Worm (Caenorhabditis elegans) whole organism, L3 larva: ENCODE measurements around the gene F45E10.2.

Source experiments
- R02D3.7 ChIP-seq: fragments of 150-350 bp; optimal IDR thresholded peaks from 2 replicates; lab custom pipeline; 2014; ENCODE audit warnings: missing biosample characterization, missing genetic modification characterization
- ZK546.5 ChIP-seq: sonication (generic microtip); optimal IDR thresholded peaks from 2 replicates; lab custom pipeline; 2017; ENCODE audit warnings: missing biosample characterization, missing genetic modification characterization
- aly-2 ChIP-seq: fragments of 150-350 bp; optimal IDR thresholded peaks from 2 replicates; lab custom pipeline; 2014; ENCODE audit warnings: missing biosample characterization, missing genetic modification characterization
- ama-1 ChIP-seq: fragments of 150-350 bp; optimal IDR thresholded peaks from 2 replicates; lab custom pipeline; 2018
- ceh-16 ChIP-seq: sonication (generic microtip); optimal IDR thresholded peaks from 2 replicates; lab custom pipeline; 2017; ENCODE audit warnings: missing biosample characterization, missing genetic modification characterization
- ceh-28 ChIP-seq: fragments of 150-350 bp; optimal IDR thresholded peaks from 2 replicates; lab custom pipeline; 2014; ENCODE audit warnings: missing biosample characterization, missing genetic modification reagents, missing genetic modification characterization
- ceh-82 ChIP-seq: fragments of 150-350 bp; optimal IDR thresholded peaks from 2 replicates; lab custom pipeline; 2014; ENCODE audit warnings: missing biosample characterization, missing genetic modification characterization
- ceh-9 ChIP-seq: sonication (generic microtip); optimal IDR thresholded peaks from 2 replicates; lab custom pipeline; 2018; ENCODE audit warnings: missing biosample characterization, missing genetic modification characterization
- daf-12 ChIP-seq: fragments of 150-350 bp; optimal IDR thresholded peaks from 2 replicates; lab custom pipeline; 2014; ENCODE audit warnings: missing biosample characterization, missing genetic modification reagents, missing genetic modification characterization
- egl-27 ChIP-seq: sonication (generic microtip); optimal IDR thresholded peaks from 4 replicates; lab custom pipeline; 2017; ENCODE audit warnings: missing biosample characterization, missing genetic modification reagents, missing genetic modification characterization
- egl-5 ChIP-seq: fragments of 150-350 bp; optimal IDR thresholded peaks from 2 replicates; lab custom pipeline; 2017; ENCODE audit warnings: missing biosample characterization, missing genetic modification reagents, missing genetic modification characterization, inconsistent platforms
- elt-1 ChIP-seq: fragments of 150-350 bp; optimal IDR thresholded peaks from 2 replicates; lab custom pipeline; 2014; ENCODE audit warnings: missing biosample characterization, missing genetic modification characterization
- elt-2 ChIP-seq: sonication (generic microtip); optimal IDR thresholded peaks from 2 replicates; lab custom pipeline; 2016; ENCODE audit warnings: missing genetic modification reagents, mild to moderate bottlenecking, missing genetic modification characterization, missing compliant biosample characterization
- elt-3 ChIP-seq, 3 experiments: fragments of 150-350 bp in 1 of 3; sonication (generic microtip) in 2 of 3; optimal IDR thresholded peaks; 2 replicates in 2 of 3; 4 replicates in 1 of 3; lab custom pipeline; 2014 to 2017; ENCODE audit warnings: missing biosample characterization in 3 of 3, missing genetic modification characterization in 3 of 3
- eor-1 ChIP-seq, 2 experiments: fragments of 150-350 bp; optimal IDR thresholded peaks; 2 replicates each; lab custom pipeline; 2014 to 2018; ENCODE audit warnings: missing biosample characterization in 2 of 2, missing genetic modification characterization in 2 of 2
- fkh-10 ChIP-seq: sonication (generic microtip); optimal IDR thresholded peaks from 2 replicates; lab custom pipeline; 2017; ENCODE audit warnings: missing biosample characterization, missing genetic modification reagents, missing genetic modification characterization
- fkh-2 ChIP-seq: fragments of 150-350 bp; optimal IDR thresholded peaks from 2 replicates; lab custom pipeline; 2014; ENCODE audit warnings: missing biosample characterization, missing genetic modification reagents, missing genetic modification characterization
- fos-1 ChIP-seq: fragments of 150-350 bp; optimal IDR thresholded peaks from 2 replicates; lab custom pipeline; 2014; ENCODE audit warnings: missing biosample characterization, missing genetic modification characterization
- hmg-11 ChIP-seq: sonication (generic microtip); optimal IDR thresholded peaks from 2 replicates; lab custom pipeline; 2016; ENCODE audit warnings: missing genetic modification characterization, missing compliant biosample characterization
- jun-1 ChIP-seq: fragments of 150-350 bp; optimal IDR thresholded peaks from 2 replicates; lab custom pipeline; 2014; ENCODE audit warnings: missing biosample characterization, missing genetic modification reagents, missing genetic modification characterization
- lin-15B ChIP-seq: fragments of 150-350 bp; optimal IDR thresholded peaks from 2 replicates; lab custom pipeline; 2014; ENCODE audit warnings: missing biosample characterization, missing genetic modification characterization
- lin-39 ChIP-seq: fragments of 150-350 bp; optimal IDR thresholded peaks from 2 replicates; lab custom pipeline; 2018; ENCODE audit warnings: missing biosample characterization, missing genetic modification reagents, missing genetic modification characterization
- lsy-12 ChIP-seq: sonication (generic microtip); optimal IDR thresholded peaks from 2 replicates; lab custom pipeline; 2016; ENCODE audit warnings: mild to moderate bottlenecking, missing genetic modification characterization, missing compliant biosample characterization
- mdl-1 ChIP-seq: fragments of 150-350 bp; optimal IDR thresholded peaks from 2 replicates; lab custom pipeline; 2014; ENCODE audit warnings: missing biosample characterization, missing genetic modification characterization
- mml-1 ChIP-seq: fragments of 150-350 bp; sonication (generic microtip); optimal IDR thresholded peaks from 3 replicates; lab custom pipeline; 2014; ENCODE audit warnings: missing biosample characterization, missing genetic modification characterization
- nfya-1 ChIP-seq: sonication (generic microtip); optimal IDR thresholded peaks from 2 replicates; lab custom pipeline; 2017; ENCODE audit warnings: missing genetic modification characterization, mild to moderate bottlenecking, missing compliant biosample characterization, antibody characterized with exemption, moderate library complexity; ENCODE audit not compliant: insufficient read depth
- nhr-11 ChIP-seq: fragments of 150-350 bp; optimal IDR thresholded peaks from 2 replicates; lab custom pipeline; 2014; ENCODE audit warnings: missing biosample characterization, missing genetic modification characterization
- nhr-12 ChIP-seq: fragments of 150-350 bp; optimal IDR thresholded peaks from 2 replicates; lab custom pipeline; 2014; ENCODE audit warnings: missing biosample characterization, missing genetic modification characterization
- nhr-23 ChIP-seq: fragments of 150-350 bp; optimal IDR thresholded peaks from 2 replicates; lab custom pipeline; 2014; ENCODE audit warnings: missing biosample characterization, missing genetic modification reagents, missing genetic modification characterization
- nhr-237 ChIP-seq: fragments of 150-350 bp; optimal IDR thresholded peaks from 2 replicates; lab custom pipeline; 2014; ENCODE audit warnings: missing biosample characterization, missing genetic modification characterization
- nhr-25 ChIP-seq: sonication (generic microtip); optimal IDR thresholded peaks from 2 replicates; lab custom pipeline; 2017; ENCODE audit warnings: missing biosample characterization, missing genetic modification characterization
- nhr-28 ChIP-seq: fragments of 150-350 bp; optimal IDR thresholded peaks from 2 replicates; lab custom pipeline; 2014; ENCODE audit warnings: missing biosample characterization, missing genetic modification characterization
- nhr-43 ChIP-seq: sonication (generic microtip); optimal IDR thresholded peaks from 2 replicates; lab custom pipeline; 2016; ENCODE audit warnings: mild to moderate bottlenecking, missing genetic modification characterization, missing compliant biosample characterization; ENCODE audit not compliant: poor library complexity, severe bottlenecking
- nhr-67 ChIP-seq: fragments of 150-350 bp; optimal IDR thresholded peaks from 2 replicates; lab custom pipeline; 2014; ENCODE audit warnings: missing biosample characterization, missing genetic modification characterization
- nhr-76 ChIP-seq: fragments of 150-350 bp; sonication (generic microtip); optimal IDR thresholded peaks from 5 replicates; lab custom pipeline; 2014; ENCODE audit warnings: missing biosample characterization, missing genetic modification characterization
- pha-4 ChIP-seq: fragments of 150-350 bp; optimal IDR thresholded peaks from 2 replicates; lab custom pipeline; 2014; ENCODE audit warnings: missing biosample characterization, missing genetic modification reagents, missing genetic modification characterization
- pqm-1 ChIP-seq: fragments of 150-350 bp; optimal IDR thresholded peaks from 2 replicates; lab custom pipeline; 2017; ENCODE audit warnings: missing biosample characterization, missing genetic modification characterization, inconsistent platforms
- sea-2 ChIP-seq: fragments of 150-350 bp; sonication (generic microtip); optimal IDR thresholded peaks from 4 replicates; lab custom pipeline; 2014; ENCODE audit warnings: missing biosample characterization, missing genetic modification reagents, missing genetic modification characterization
- skn-1 ChIP-seq: fragments of 150-350 bp; optimal IDR thresholded peaks from 2 replicates; lab custom pipeline; 2014; ENCODE audit warnings: missing biosample characterization, missing genetic modification characterization
- snpc-4 ChIP-seq: fragments of 150-350 bp; optimal IDR thresholded peaks from 2 replicates; lab custom pipeline; 2014; ENCODE audit warnings: missing biosample characterization, missing genetic modification characterization
- tbx-2 ChIP-seq: sonication (generic microtip); optimal IDR thresholded peaks from 2 replicates; lab custom pipeline; 2016; ENCODE audit warnings: mild to moderate bottlenecking, missing genetic modification characterization, missing compliant biosample characterization
- unc-39 ChIP-seq: sonication (generic microtip); optimal IDR thresholded peaks from 4 replicates; lab custom pipeline; 2017; ENCODE audit warnings: missing biosample characterization, missing genetic modification characterization
- unc-62 ChIP-seq: fragments of 150-350 bp; sonication (generic microtip); optimal IDR thresholded peaks from 4 replicates; lab custom pipeline; 2014; ENCODE audit warnings: missing biosample characterization, missing genetic modification reagents, missing genetic modification characterization
- zag-1 ChIP-seq: fragments of 150-350 bp; optimal IDR thresholded peaks from 2 replicates; lab custom pipeline; 2014; ENCODE audit warnings: missing biosample characterization, missing genetic modification characterization
- ztf-11 ChIP-seq: fragments of 150-350 bp; optimal IDR thresholded peaks from 2 replicates; lab custom pipeline; 2014; ENCODE audit warnings: missing biosample characterization, missing genetic modification characterization
- ztf-4 ChIP-seq: fragments of 150-350 bp; optimal IDR thresholded peaks from 2 replicates; lab custom pipeline; 2014; ENCODE audit warnings: missing biosample characterization, missing genetic modification characterization

The F45E10.2 gene

ce11 chrII:11101171-11101570 lies 46.0 kb upstream of the F45E10.2 start:
- no peak for TF ChIP-seq ceh-82 (tag; lab: Kevin White, UChicago)
- no peak for TF ChIP-seq nhr-28 (tag; lab: Kevin White, UChicago)
- TF ChIP-seq egl-5 (tag; lab: Kevin White, UChicago), result no peak
- no peak for TF ChIP-seq ZK546.5 (tag; lab: Kevin White, UChicago)
- TF ChIP-seq fkh-10 (GFP tag; lab: Kevin White, UChicago), result no peak

ce11 chrII:11099841-11100240 lies 44.7 kb upstream of the F45E10.2 start, which contains the start of gene C09H10.4:
TSS of gene C09H10.4 (plus strand) at chrII:11100141.
- TF ChIP-seq ztf-11 (tag; lab: Kevin White, UChicago) (no peak), elt-3 (tag; optimal IDR thresholded peaks at IDR 0.05; lab: Kevin White, UChicago) (no peak), aly-2 (no peak), ztf-4 (tag; lab: Kevin White, UChicago) (no peak), pha-4 (tag; lab: Kevin White, UChicago) (no peak), zag-1 (tag; lab: Kevin White, UChicago) (no peak), ama-1 (lab: Kevin White, UChicago) (no peak), pqm-1 (tag; lab: Kevin White, UChicago) (no peak), nhr-11 (tag; lab: Kevin White, UChicago) (no peak), skn-1 (tag; lab: Kevin White, UChicago) (no peak), nfya-1 (tag; lab: Kevin White, UChicago) (no peak), unc-62 (no peak), nhr-67 (no peak), ceh-28 (tag; lab: Kevin White, UChicago) (no peak), snpc-4 (no peak), nhr-12 (no peak), lin-15B (tag; lab: Kevin White, UChicago) (no peak)

ce11 chrII:11097154-11097887 lies 42.2 kb upstream of the F45E10.2 start, which contains the start of the genes rpl-36.A and nuo-1:
TSS of gene rpl-36.A (minus strand) at chrII:11097204.
TSS of gene nuo-1 (plus strand) at chrII:11097837.
- TF ChIP-seq elt-1 (tag; lab: Kevin White, UChicago), result no peak
- peak; percentile 21 for TF ChIP-seq nhr-76
- TF ChIP-seq lin-39 (tag; lab: Kevin White, UChicago), result peak; percentile 96
- no peak for TF ChIP-seq ceh-9 (tag; lab: Kevin White, UChicago)
- TF ChIP-seq eor-1 (tag; optimal IDR thresholded peaks at IDR 0.05; lab: Kevin White, UChicago), result no peak
- no peak for TF ChIP-seq tbx-2
- no peak for TF ChIP-seq sea-2
- peak; percentile 79 for TF ChIP-seq hmg-11 (tag; lab: Kevin White, UChicago)
- TF ChIP-seq nhr-23 (tag; lab: Kevin White, UChicago), result peak; percentile 92
- TF ChIP-seq nhr-237 (tag; lab: Kevin White, UChicago), result no peak
- TF ChIP-seq mdl-1 (tag; lab: Kevin White, UChicago), result no peak
- TF ChIP-seq nhr-11 (tag; lab: Kevin White, UChicago), result no peak
- TF ChIP-seq elt-2 (tag; lab: Kevin White, UChicago), result peak; percentile 45
- TF ChIP-seq pha-4 (tag; lab: Kevin White, UChicago), result peak; percentile 96
- no peak for TF ChIP-seq ztf-11 (tag; lab: Kevin White, UChicago)
- TF ChIP-seq lin-15B (tag; lab: Kevin White, UChicago), result peak; percentile 92
- peak; percentile 41 for TF ChIP-seq nhr-43 (tag; lab: Kevin White, UChicago)
- TF ChIP-seq unc-62, result no peak
- TF ChIP-seq nhr-12, result no peak
- no peak for TF ChIP-seq aly-2
- peak; percentile 83 for TF ChIP-seq nhr-25
- no peak for TF ChIP-seq ztf-4 (tag; lab: Kevin White, UChicago)
- peak; percentile 80 for TF ChIP-seq snpc-4
- TF ChIP-seq fkh-2, result no peak
- no peak for TF ChIP-seq ceh-82 (tag; lab: Kevin White, UChicago)
- peak; percentile 83 for TF ChIP-seq skn-1 (tag; lab: Kevin White, UChicago)
- peak; percentile 97 for TF ChIP-seq nfya-1 (tag; lab: Kevin White, UChicago)
- no peak for TF ChIP-seq ZK546.5 (tag; lab: Kevin White, UChicago)
- TF ChIP-seq fos-1 (tag; lab: Kevin White, UChicago), result no peak
- TF ChIP-seq R02D3.7 (tag; lab: Kevin White, UChicago), result peak; percentile 45
- peak; percentile 47 for TF ChIP-seq ama-1 (lab: Kevin White, UChicago)
- no peak for TF ChIP-seq elt-3 (tag; optimal IDR thresholded peaks at IDR 0.05; lab: Kevin White, UChicago)
- TF ChIP-seq unc-39, result no peak
- TF ChIP-seq fkh-10 (GFP tag; lab: Kevin White, UChicago), result peak; percentile 17
- no peak for TF ChIP-seq ceh-16 (tag; lab: Kevin White, UChicago)
- no peak for TF ChIP-seq mml-1 (tag; lab: Kevin White, UChicago)
- TF ChIP-seq nhr-28 (tag; lab: Kevin White, UChicago), result no peak
- no peak for TF ChIP-seq egl-27 (tag; lab: Kevin White, UChicago)
- TF ChIP-seq jun-1 (tag; lab: Kevin White, UChicago), result peak; percentile 31
- peak; percentile 33 for TF ChIP-seq pqm-1 (tag; lab: Kevin White, UChicago)
- peak; percentile 41 for TF ChIP-seq lsy-12
- TF ChIP-seq ceh-28 (tag; lab: Kevin White, UChicago), result peak; percentile 41
- no peak for TF ChIP-seq daf-12 (tag; lab: Kevin White, UChicago)
- TF ChIP-seq egl-5 (tag; lab: Kevin White, UChicago), result peak; percentile 96
